Fruit fly (Drosophila melanogaster): ENCODE data around the gene Pex12.
A peak's percentile ranks its signal among the peaks of the same experiment; 100 is the strongest.

The Pex12 gene

dm6 chr2L:821986-822711 lies 6.4 kb downstream of the Pex12 start:
- TF ChIP-seq Hr78 (GFP tag; optimal IDR thresholded peaks at IDR 0.05) (peak in 1 of 2 experiments; percentile 62), CG5953 (GFP tag; IDR thresholded peaks at IDR 0.05) (no peak), CG42726 (GFP tag; IDR thresholded peaks at IDR 0.05; ENCODE audit: partially characterized antibody) (0 out of 2 replicates have a peak, but pooled peaks have one; percentile 48), Nf-YB (GFP tag; optimal IDR thresholded peaks at IDR 0.05) (no peak), CG10366 (GFP tag; IDR thresholded peaks at IDR 0.05) (no peak), emc (GFP tag; optimal IDR thresholded peaks at IDR 0.05) (no peak), CG8290 (GFP tag; optimal IDR thresholded peaks at IDR 0.05) (no peak), CG8290 (tag; optimal IDR thresholded peaks at IDR 0.05) (no peak), CG13424 (tag; optimal IDR thresholded peaks at IDR 0.05) (no peak), Bdp1 (GFP tag; optimal IDR thresholded peaks at IDR 0.05) (no peak), CG17612 (GFP tag; IDR thresholded peaks at IDR 0.05) (no peak), zf30C (GFP tag; optimal IDR thresholded peaks at IDR 0.05) (no peak), amos (GFP tag; IDR thresholded peaks at IDR 0.05; ENCODE audit: partially characterized antibody) (no peak), twi (tag; optimal IDR thresholded peaks at IDR 0.05) (no peak)

DNA sequence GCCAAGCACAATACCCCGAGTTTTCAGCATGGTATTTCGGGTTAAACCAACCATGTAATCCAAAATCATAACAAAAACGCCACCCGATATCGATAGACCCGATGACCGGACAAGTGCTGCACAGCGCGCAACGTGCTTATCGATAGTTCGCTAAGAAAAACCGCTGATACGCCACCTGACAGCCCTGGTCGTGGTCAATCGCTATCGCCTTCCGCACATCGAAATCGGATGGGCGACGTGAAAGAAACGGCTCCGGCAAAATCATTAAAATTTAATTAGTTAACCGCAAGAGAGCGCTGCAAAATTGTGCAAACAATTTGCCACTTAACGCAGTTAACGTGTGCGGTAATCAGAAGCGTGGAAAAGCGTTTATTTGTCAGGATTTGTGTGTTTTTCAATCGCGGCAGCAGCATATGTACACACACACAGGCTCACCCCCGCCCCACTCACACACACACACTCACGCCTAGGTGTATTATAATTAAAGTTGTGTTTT lies 10.0 kb downstream of the Pex12 start, which contains the start of the genes CG3862 and dock:
Gene CG3862 (minus strand): TSS at position 94 of the 496 bp plus-strand sequence.
Gene dock (plus strand): TSS at position 202 of the 496 bp plus-strand sequence.
- TF ChIP-seq vvl (GFP tag; IDR thresholded peaks at IDR 0.05) = peak; percentile 40; the same call in 1 of the 2 replicates
- TF ChIP-seq CG9609 (GFP tag; optimal IDR thresholded peaks at IDR 0.05) = peak; percentile 4
- TF ChIP-seq CG6791 (GFP tag; IDR thresholded peaks at IDR 0.05; ENCODE audit: partially characterized antibody) = peak; percentile 99
- peak; percentile 58 for TF ChIP-seq tin (GFP tag; optimal IDR thresholded peaks at IDR 0.05)
- TF ChIP-seq da (GFP tag; optimal IDR thresholded peaks at IDR 0.05) = peak; percentile 24
- no peak for TF ChIP-seq Ada2b (GFP tag; IDR thresholded peaks at IDR 0.05)
- TF ChIP-seq hth (optimal IDR thresholded peaks at IDR 0.05) = no peak
- no peak for TF ChIP-seq Adf1 (GFP tag; IDR thresholded peaks at IDR 0.05)
- no peak for TF ChIP-seq tup (GFP tag; optimal IDR thresholded peaks at IDR 0.05)
- TF ChIP-seq GATAe (GFP tag; conservative IDR thresholded peaks at IDR 0.05) = no peak
- TF ChIP-seq pita (GFP tag; optimal IDR thresholded peaks at IDR 0.05) = no peak
- TF ChIP-seq CG12236 (GFP tag; optimal IDR thresholded peaks at IDR 0.05) = no peak
- no peak for TF ChIP-seq CG5180 (GFP tag; optimal IDR thresholded peaks at IDR 0.05)
- peak; percentile 6 for TF ChIP-seq slou (GFP tag; optimal IDR thresholded peaks at IDR 0.05)
- TF ChIP-seq Mrtf (GFP tag; IDR thresholded peaks at IDR 0.05) = 0 out of 3 replicates have a peak, but pooled peaks have one; percentile 16
- TF ChIP-seq CG17385 (GFP tag; optimal IDR thresholded peaks at IDR 0.05) = peak; percentile 21
- TF ChIP-seq cwo (GFP tag; optimal IDR thresholded peaks at IDR 0.05) = no peak
- TF ChIP-seq CG13894 (tag; optimal IDR thresholded peaks at IDR 0.05) = peak; percentile 37
- TF ChIP-seq MTF-1 (GFP tag; optimal IDR thresholded peaks at IDR 0.05; ENCODE audit: borderline replicate concordance) = peak; percentile 29
- TF ChIP-seq sd (tag; optimal IDR thresholded peaks at IDR 0.05) = no peak
- no peak for TF ChIP-seq sens-2 (GFP tag; IDR thresholded peaks at IDR 0.05)
- TF ChIP-seq pho (GFP tag; optimal IDR thresholded peaks at IDR 0.05) = peak; percentile 74
- TF ChIP-seq pb (GFP tag; optimal IDR thresholded peaks at IDR 0.05) = peak; percentile 48
- TF ChIP-seq Oli (tag; optimal IDR thresholded peaks at IDR 0.05) = no peak
- TF ChIP-seq CG43689 (GFP tag; IDR thresholded peaks at IDR 0.05) = no peak
- TF ChIP-seq zfh2 (GFP tag; optimal IDR thresholded peaks at IDR 0.05) = peak; percentile 77
- 0 out of 2 replicates have a peak, but pooled peaks have one; percentile 26 for TF ChIP-seq CG10321 (GFP tag; IDR thresholded peaks at IDR 0.05)
- TF ChIP-seq zen (tag; optimal IDR thresholded peaks at IDR 0.05) = peak; percentile 75
- no peak for TF ChIP-seq ATbp (GFP tag; optimal IDR thresholded peaks at IDR 0.05)
- no peak for TF ChIP-seq ro (GFP tag; IDR thresholded peaks at IDR 0.05)
- peak; percentile 28; the same call in 1 of the 2 replicates for TF ChIP-seq lmd (GFP tag; IDR thresholded peaks at IDR 0.05)
- peak; percentile 7 for TF ChIP-seq Tbp (GFP tag; optimal IDR thresholded peaks at IDR 0.05)
- TF ChIP-seq CG1792 (GFP tag; optimal IDR thresholded peaks at IDR 0.05) = peak; percentile 26
- TF ChIP-seq CG18476 (GFP tag; optimal IDR thresholded peaks at IDR 0.05) = no peak
- TF ChIP-seq Hr78 (GFP tag; optimal IDR thresholded peaks at IDR 0.05) = peak in 1 of 2 experiments; percentile 20
- no peak for TF ChIP-seq Hey (tag; optimal IDR thresholded peaks at IDR 0.05)
